Worm (Caenorhabditis elegans) whole organism, L4 larva: ENCODE data around the gene F37A4.4.

Experiments
- Y48G9A.11 ChIP-seq: fragments of 200-800 bp; sonication (Bioruptor generic); IDR thresholded peaks from 2 replicates; pipeline ENCODE4 v1.3.6; 2022; ENCODE audit warnings: missing genetic modification reagents, missing genetic modification characterization, missing compliant biosample characterization
- skn-1 ChIP-seq: fragments of 150-350 bp; optimal IDR thresholded peaks from 2 replicates; lab custom pipeline; 2014; ENCODE audit warnings: missing biosample characterization, missing genetic modification characterization

- TF ChIP-seq skn-1 (tag; lab: Kevin White, UChicago) (no peak), Y48G9A.11 (GFP tag; lab: Robert Waterston, UW) (no peak)
These were observed 37.9 kb upstream of the F37A4.4 start, which contains the start of gene rbf-1 for ce11 chrIII:6675460-6675859.
